Worm (Caenorhabditis elegans) whole organism, L4 larva: Measurements from ENCODE around the gene F36D3.16.

ENCODE experiments used
- D1046.2 ChIP-seq: fragments of 200-800 bp; sonication (Bioruptor generic); IDR thresholded peaks from 2 replicates; pipeline ENCODE4 v1.3.6; 2022; ENCODE audit warnings: missing genetic modification characterization, missing compliant biosample characterization
- F37D6.2 ChIP-seq: sonication (generic microtip); optimal IDR thresholded peaks from 2 replicates; lab custom pipeline; 2016; ENCODE audit warnings: mild to moderate bottlenecking, missing genetic modification characterization, missing compliant biosample characterization
- ZK546.5 ChIP-seq, 2 experiments: sonication (generic microtip); optimal IDR thresholded peaks; 2 replicates each; lab custom pipeline; 2017; ENCODE audit warnings: missing biosample characterization in 2 of 2, missing genetic modification characterization in 2 of 2
- attf-4 ChIP-seq: sonication (generic microtip); optimal IDR thresholded peaks from 3 replicates; lab custom pipeline; 2017; ENCODE audit warnings: missing biosample characterization, missing genetic modification characterization
- ces-1 ChIP-seq: fragments of 150-350 bp; sonication (generic microtip); optimal IDR thresholded peaks from 4 replicates; lab custom pipeline; 2014; ENCODE audit warnings: missing biosample characterization, missing genetic modification reagents, missing genetic modification characterization
- cey-2 ChIP-seq: sonication (generic microtip); optimal IDR thresholded peaks from 3 replicates; lab custom pipeline; 2017; ENCODE audit warnings: missing genetic modification characterization, mild to moderate bottlenecking, missing compliant biosample characterization, antibody characterized with exemption, borderline replicate concordance; ENCODE audit not compliant: insufficient read depth
- daf-12 ChIP-seq: fragments of 150-350 bp; optimal IDR thresholded peaks from 2 replicates; lab custom pipeline; 2014; ENCODE audit warnings: missing biosample characterization, missing genetic modification reagents, missing genetic modification characterization
- daf-16 ChIP-seq, 3 experiments: sonication (generic microtip); optimal IDR thresholded peaks; 2 replicates each; lab custom pipeline; 2016 to 2017; ENCODE audit warnings: missing genetic modification characterization in 3 of 3, missing genetic modification reagents in 3 of 3, mild to moderate bottlenecking in 2 of 3, missing compliant biosample characterization in 2 of 3, missing biosample characterization in 1 of 3, moderate library complexity in 1 of 3
- dmd-6 ChIP-seq: fragments of 200-800 bp; sonication (Bioruptor generic); IDR thresholded peaks from 2 replicates; pipeline ENCODE4 v1.3.6; 2022; ENCODE audit warnings: missing genetic modification reagents, missing genetic modification characterization, missing compliant biosample characterization
- egl-27 ChIP-seq: sonication (generic microtip); optimal IDR thresholded peaks from 3 replicates; lab custom pipeline; 2017; ENCODE audit warnings: missing biosample characterization, missing genetic modification reagents, missing genetic modification characterization
- fkh-10 ChIP-seq: fragments of 150-350 bp; optimal IDR thresholded peaks from 2 replicates; lab custom pipeline; 2014; ENCODE audit warnings: missing biosample characterization, missing genetic modification reagents, missing genetic modification characterization
- fos-1 ChIP-seq: fragments of 150-350 bp; optimal IDR thresholded peaks from 2 replicates; lab custom pipeline; 2014; ENCODE audit warnings: missing biosample characterization, missing genetic modification characterization
- gei-8 ChIP-seq: fragments of 200-800 bp; sonication (Bioruptor generic); optimal IDR thresholded peaks from 2 replicates; lab custom pipeline; 2018; ENCODE audit warnings: mild to moderate bottlenecking, missing genetic modification characterization, missing compliant biosample characterization
- hif-1 ChIP-seq, 2 experiments: sonication (generic microtip); optimal IDR thresholded peaks; 2 replicates each; lab custom pipeline; 2016 to 2017; ENCODE audit warnings: missing compliant biosample characterization in 2 of 2, missing genetic modification characterization in 2 of 2, missing genetic modification reagents in 2 of 2, missing genotype in 2 of 2, mild to moderate bottlenecking in 1 of 2
- hlh-30 ChIP-seq: sonication (generic microtip); optimal IDR thresholded peaks from 2 replicates; lab custom pipeline; 2017; ENCODE audit warnings: antibody characterized with exemption, mild to moderate bottlenecking, missing genetic modification characterization, missing compliant biosample characterization; ENCODE audit not compliant: insufficient read depth
- lin-29 ChIP-seq: fragments of 200-800 bp; sonication (Bioruptor generic); IDR thresholded peaks from 2 replicates; pipeline ENCODE4 v1.3.6; 2022; ENCODE audit warnings: missing genetic modification reagents, missing genetic modification characterization, missing compliant biosample characterization
- lin-38 ChIP-seq: fragments of 200-800 bp; sonication (Bioruptor generic); IDR thresholded peaks from 2 replicates; pipeline ENCODE4 v1.3.6; 2022; ENCODE audit warnings: missing genetic modification reagents, missing genetic modification characterization, missing compliant biosample characterization
- madf-5 ChIP-seq, 2 experiments: fragments of 200-800 bp; sonication (Bioruptor generic); IDR thresholded peaks; 2 replicates each; pipeline ENCODE4 v1.3.6; 2022; ENCODE audit warnings: missing compliant biosample characterization in 2 of 2, missing genetic modification characterization in 2 of 2
- madf-9 ChIP-seq: fragments of 200-800 bp; sonication (Bioruptor generic); conservative IDR thresholded peaks from 2 replicates; pipeline ENCODE4 v1.3.6; 2022; ENCODE audit warnings: missing genetic modification reagents, missing genetic modification characterization, missing compliant biosample characterization
- mxl-2 ChIP-seq: fragments of 200-800 bp; sonication (Bioruptor generic); conservative IDR thresholded peaks from 2 replicates; pipeline ENCODE4 v1.3.6; 2022; ENCODE audit warnings: missing genetic modification reagents, missing genetic modification characterization, missing compliant biosample characterization
- nhr-11 ChIP-seq: fragments of 150-350 bp; optimal IDR thresholded peaks from 2 replicates; lab custom pipeline; 2014; ENCODE audit warnings: missing biosample characterization, missing genetic modification characterization
- nhr-42 ChIP-seq: fragments of 200-800 bp; sonication (Bioruptor generic); IDR thresholded peaks from 2 replicates; pipeline ENCODE4 v1.3.6; 2022; ENCODE audit warnings: missing genetic modification characterization, missing compliant biosample characterization
- nhr-6 ChIP-seq: fragments of 150-350 bp; optimal IDR thresholded peaks from 2 replicates; lab custom pipeline; 2014; ENCODE audit warnings: missing biosample characterization, missing genetic modification characterization
- pqm-1 ChIP-seq: sonication (generic microtip); optimal IDR thresholded peaks from 2 replicates; lab custom pipeline; 2017; ENCODE audit warnings: missing biosample characterization, missing genetic modification characterization
- skn-1 ChIP-seq: fragments of 150-350 bp; optimal IDR thresholded peaks from 2 replicates; lab custom pipeline; 2014; ENCODE audit warnings: missing biosample characterization, missing genetic modification characterization
- snpc-4 ChIP-seq: fragments of 150-350 bp; optimal IDR thresholded peaks from 2 replicates; lab custom pipeline; 2014; ENCODE audit warnings: missing biosample characterization, missing genetic modification characterization
- tag-97 ChIP-seq: fragments of 200-800 bp; sonication (Bioruptor generic); IDR thresholded peaks from 2 replicates; pipeline ENCODE4 v1.3.6; 2022; ENCODE audit warnings: missing genetic modification characterization, missing compliant biosample characterization
- unc-39 ChIP-seq: sonication (generic microtip); optimal IDR thresholded peaks from 2 replicates; lab custom pipeline; 2017; ENCODE audit warnings: missing biosample characterization, missing genetic modification characterization
- unc-62 ChIP-seq, 3 experiments: fragments of 150-350 bp in 1 of 3; sonication (generic microtip); optimal IDR thresholded peaks in 2 of 3; peaks in 1 of 3; 1 replicate in 1 of 3; 2 replicates in 2 of 3; lab custom pipeline; 2014 to 2017; ENCODE audit warnings: missing biosample characterization in 3 of 3, missing genetic modification characterization in 3 of 3, missing genetic modification reagents in 3 of 3, missing genotype in 1 of 3
- vab-7 ChIP-seq: fragments of 200-800 bp; sonication (Bioruptor generic); IDR thresholded peaks from 2 replicates; pipeline ENCODE4 v1.3.6; 2022; ENCODE audit warnings: missing genetic modification reagents, missing genetic modification characterization, missing compliant biosample characterization
- zag-1 ChIP-seq: fragments of 150-350 bp; optimal IDR thresholded peaks from 2 replicates; lab custom pipeline; 2014; ENCODE audit warnings: missing biosample characterization, missing genetic modification characterization
- zfp-2 ChIP-seq: sonication (generic microtip); optimal IDR thresholded peaks from 2 replicates; lab custom pipeline; 2016; ENCODE audit warnings: mild to moderate bottlenecking, missing genetic modification characterization, missing compliant biosample characterization
- ztf-11 ChIP-seq: fragments of 150-350 bp; optimal IDR thresholded peaks from 2 replicates; lab custom pipeline; 2014; ENCODE audit warnings: missing biosample characterization, missing genetic modification characterization

Gene F36D3.16

ce11 chrV:16527796-16528195, at the start of gene F36D3.16:
Gene F36D3.16, plus strand, starts transcription at chrV:16528096.
- TF ChIP-seq D1046.2 (GFP tag; lab: Robert Waterston, UW) (no peak), skn-1 (no peak)

DNA sequence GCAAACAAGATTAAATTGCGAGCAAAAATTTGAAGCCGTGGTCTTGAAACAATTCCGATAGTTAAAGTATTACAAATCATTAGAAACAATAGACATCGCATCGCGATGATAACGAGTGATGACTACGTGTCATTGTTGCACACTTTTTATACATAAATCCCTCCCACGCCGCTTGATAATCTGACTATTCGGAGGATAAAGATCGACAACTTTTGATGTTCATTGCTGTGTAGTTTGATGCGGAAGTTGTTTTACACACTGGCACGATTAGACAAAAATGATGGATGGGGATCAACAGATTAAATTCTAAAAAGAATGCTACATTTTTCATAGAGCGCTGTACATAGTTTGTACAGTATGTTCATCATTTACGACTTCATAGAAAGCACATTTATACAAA, 48.6 kb upstream of the F36D3.16 start, which contains the start of gene T08G3.11:
T08G3.11 (minus strand) TSS at position 101 of the 400 bp plus-strand sequence.
- TF ChIP-seq unc-62 (GFP tag; optimal IDR thresholded peaks at IDR 0.05 in 1 of 2; lab: Kevin White, UChicago) = peak in 1 of 2 experiments; percentile 67
- TF ChIP-seq unc-62 (tag; optimal IDR thresholded peaks at IDR 0.05; lab: Kevin White, UChicago) = no peak
- no peak for TF ChIP-seq nhr-6
- TF ChIP-seq, all 104 proteins: peak for 1

ce11 chrV:16480919-16481630, 46.8 kb upstream of the F36D3.16 start, which contains the start of the genes F57E7.4 and spig-6:
Gene F57E7.4, minus strand, starts transcription at chrV:16481019.
Gene spig-6, plus strand, starts transcription at chrV:16481580.
- no peak for TF ChIP-seq madf-9
- peak in 1 of 2 experiments; percentile 68 for TF ChIP-seq unc-62 (GFP tag; optimal IDR thresholded peaks at IDR 0.05 in 1 of 2; lab: Kevin White, UChicago)
- TF ChIP-seq unc-62 (tag; optimal IDR thresholded peaks at IDR 0.05; lab: Kevin White, UChicago) = no peak

DNA sequence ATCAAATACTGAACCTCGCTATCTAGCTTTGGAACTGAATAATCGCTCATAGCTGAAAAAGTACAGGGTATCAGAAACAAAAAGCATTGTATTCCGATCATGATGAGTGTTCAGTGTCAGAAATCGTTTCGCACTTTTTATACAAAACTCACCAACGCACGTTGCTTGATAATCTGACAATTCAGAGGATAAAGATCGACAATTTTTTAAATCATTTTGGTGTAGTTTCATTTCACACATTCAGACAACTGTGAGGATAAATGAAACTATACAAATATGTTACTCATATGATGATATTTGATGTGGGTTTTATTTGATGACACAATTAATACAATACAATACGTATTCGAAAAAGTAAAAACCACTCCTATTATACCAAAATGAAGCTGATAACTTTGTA, 44.9 kb upstream of the F36D3.16 start, which contains the start of gene F57E7.2:
F57E7.2 (minus strand) TSS at position 101 of the 400 bp plus-strand sequence.
- TF ChIP-seq fos-1 (tag; lab: Kevin White, UChicago) (no peak), snpc-4 (no peak), attf-4 (tag; lab: Kevin White, UChicago) (no peak), zfp-2 (no peak), daf-12 (no peak), ZK546.5 (tag; optimal IDR thresholded peaks at IDR 0.05; lab: Kevin White, UChicago) (no peak), fkh-10 (GFP tag; lab: Kevin White, UChicago) (no peak), cey-2 (tag; lab: Kevin White, UChicago) (no peak), nhr-42 (GFP tag; lab: Robert Waterston, UW) (no peak)
- TF ChIP-seq, all 104 proteins: peak for 0

DNA sequence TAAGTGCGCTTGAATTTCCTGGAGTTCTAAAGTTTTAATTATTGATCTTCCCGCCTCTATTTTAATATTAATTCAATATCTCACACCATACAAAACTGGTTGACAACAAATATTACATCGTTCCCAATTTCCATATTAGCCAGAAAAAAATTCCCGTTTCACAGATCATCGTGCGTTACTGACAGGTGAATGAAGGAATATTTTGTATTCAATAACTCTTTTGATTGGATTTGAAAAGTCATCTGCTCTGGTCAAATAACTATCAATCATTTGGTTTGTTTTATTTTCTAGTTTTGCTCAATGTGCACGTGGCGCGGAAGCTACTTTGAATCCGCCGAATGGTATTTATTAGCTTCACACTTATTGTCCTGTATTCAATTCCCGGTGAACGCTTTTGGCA, 44.2 kb upstream of the F36D3.16 start, which contains the start of gene srh-139:
srh-139 (plus strand) TSS at position 301 of the 400 bp plus-strand sequence.
- TF ChIP-seq lin-29 (GFP tag; lab: Robert Waterston, UW) (no peak), ces-1 (GFP tag; lab: Kevin White, UChicago) (no peak), unc-62 (GFP tag; optimal IDR thresholded peaks at IDR 0.05 in 1 of 2; lab: Kevin White, UChicago) (peak in 1 of 2 experiments; percentile 11), unc-62 (tag; optimal IDR thresholded peaks at IDR 0.05; lab: Kevin White, UChicago) (no peak)

ce11 chrV:16487474-16487873, 40.4 kb upstream of the F36D3.16 start, which contains the start of gene Y32B12A.5:
Gene Y32B12A.5, minus strand, starts transcription at chrV:16487574.
- no peak for TF ChIP-seq F37D6.2
- TF ChIP-seq dmd-6 (GFP tag; lab: Robert Waterston, UW) = peak; percentile 18; the same call in 1 of the 2 replicates
- TF ChIP-seq lin-38 (GFP tag; lab: Robert Waterston, UW) = no peak
- TF ChIP-seq mxl-2 (GFP tag; lab: Robert Waterston, UW) = no peak

DNA sequence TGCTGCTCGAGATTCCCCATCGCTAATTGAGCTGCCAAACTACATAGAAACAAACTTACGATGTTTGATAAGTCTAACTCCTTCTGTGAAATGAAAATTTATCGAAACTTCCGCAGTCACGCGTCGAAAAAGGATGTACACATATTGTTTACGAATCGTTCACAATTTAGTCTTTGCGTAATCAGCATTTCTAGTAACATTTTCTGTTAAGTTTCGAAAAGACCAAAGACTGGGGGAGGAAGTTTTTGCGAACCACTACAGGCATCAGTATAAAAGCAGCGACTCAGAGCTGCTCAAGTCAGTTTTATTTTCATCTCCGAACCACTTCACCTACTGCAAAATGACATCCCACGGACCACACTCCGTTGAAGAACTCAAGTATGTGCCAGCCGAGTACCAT, 39.7 kb upstream of the F36D3.16 start, which contains the start of gene sqst-4:
sqst-4 (plus strand) TSS at position 301 of the 400 bp plus-strand sequence.
- TF ChIP-seq nhr-6 = no peak
- TF ChIP-seq madf-5 (GFP tag; IDR thresholded peaks at IDR 0.05; lab: Robert Waterston, UW) = no peak
- no peak for TF ChIP-seq hlh-30 (tag; lab: Kevin White, UChicago)
- TF ChIP-seq pqm-1 (tag; lab: Kevin White, UChicago) = no peak
- TF ChIP-seq lin-29 (GFP tag; lab: Robert Waterston, UW) = no peak
- TF ChIP-seq hif-1 (tag; optimal IDR thresholded peaks at IDR 0.05; lab: Kevin White, UChicago) = no peak
- no peak for TF ChIP-seq egl-27 (tag; lab: Kevin White, UChicago)
- no peak for TF ChIP-seq nhr-11 (tag; lab: Kevin White, UChicago)
- TF ChIP-seq ztf-11 (tag; lab: Kevin White, UChicago) = no peak
- no peak for TF ChIP-seq gei-8 (GFP tag; lab: Kevin White, UChicago)
- no peak for TF ChIP-seq unc-39
- no peak for TF ChIP-seq tag-97 (GFP tag; lab: Robert Waterston, UW)
- TF ChIP-seq vab-7 = no peak
- TF ChIP-seq F37D6.2 = no peak
- TF ChIP-seq daf-16 (GFP tag; optimal IDR thresholded peaks at IDR 0.05; lab: Kevin White, UChicago) = no peak
- no peak for TF ChIP-seq daf-16 (tag; optimal IDR thresholded peaks at IDR 0.05; lab: Kevin White, UChicago)
- no peak for TF ChIP-seq zag-1
- no peak for TF ChIP-seq mxl-2 (GFP tag; lab: Robert Waterston, UW)
- TF ChIP-seq fos-1 (tag; lab: Kevin White, UChicago) = no peak
